Worm (Caenorhabditis elegans): ENCODE data around the gene W01B6.6.

The W01B6.6 gene

ce11 chrIV:10110870-10111269 is 30.0 kb downstream of the W01B6.6 start:
- TF ChIP-seq unc-55 (GFP tag; optimal IDR thresholded peaks at IDR 0.05), result no peak
- TF ChIP-seq lsy-2 (tag; optimal IDR thresholded peaks at IDR 0.05), result no peak
- no peak for TF ChIP-seq unc-62 (GFP tag; optimal IDR thresholded peaks at IDR 0.05)
- no peak for TF ChIP-seq nhr-237 (tag; optimal IDR thresholded peaks at IDR 0.05)

DNA sequence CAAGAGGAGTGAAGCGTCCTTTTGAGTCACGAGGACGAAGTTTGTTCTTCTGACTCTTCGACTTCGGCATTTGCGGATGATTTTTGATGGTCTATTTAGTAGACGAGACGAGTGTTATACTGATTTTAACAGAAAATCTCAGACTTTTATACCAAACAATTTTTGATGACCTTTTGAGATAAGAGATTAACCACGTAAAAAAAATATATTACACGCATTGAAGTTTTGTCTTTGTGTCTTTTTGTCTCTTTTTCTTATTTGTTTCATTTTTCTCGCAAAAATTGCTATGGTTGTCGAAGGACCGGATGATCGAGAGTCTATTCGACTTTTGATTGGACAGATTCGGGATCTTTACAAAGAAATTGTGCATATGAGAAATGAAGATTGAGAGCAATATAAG is 30.5 kb downstream of the W01B6.6 start, which contains the start of gene spch-1:
TSS of gene spch-1 (minus strand) at position 101 of the 400 bp plus-strand sequence.
- TF ChIP-seq mdl-1 (tag; optimal IDR thresholded peaks at IDR 0.05), result no peak
- no peak for TF ChIP-seq lin-13 (GFP tag; optimal IDR thresholded peaks at IDR 0.05)
- TF ChIP-seq nhr-6 (tag; optimal IDR thresholded peaks at IDR 0.05), result no peak
- TF ChIP-seq egl-27 (tag; optimal IDR thresholded peaks at IDR 0.05), result no peak
- no peak for TF ChIP-seq Y55F3AM.14 (GFP tag; optimal IDR thresholded peaks at IDR 0.05)
- TF ChIP-seq R02D3.7 (tag; optimal IDR thresholded peaks at IDR 0.05), result no peak
- no peak for TF ChIP-seq ztf-1 (GFP tag; conservative IDR thresholded peaks at IDR 0.05)
- no peak for TF ChIP-seq sma-3 (GFP tag; optimal IDR thresholded peaks at IDR 0.05)
- no peak for TF ChIP-seq nhr-10 (tag; optimal IDR thresholded peaks at IDR 0.05)
- TF ChIP-seq blmp-1 (tag; optimal IDR thresholded peaks at IDR 0.05; ENCODE audit: insufficient read depth), result no peak
- no peak for TF ChIP-seq peb-1 (tag; optimal IDR thresholded peaks at IDR 0.05)
- TF ChIP-seq ZK546.5 (tag; optimal IDR thresholded peaks at IDR 0.05), result no peak
- no peak for TF ChIP-seq C34F6.9 (tag; optimal IDR thresholded peaks at IDR 0.05)
- TF ChIP-seq nhr-21 (tag; optimal IDR thresholded peaks at IDR 0.05), result no peak
- TF ChIP-seq lin-11 (tag; optimal IDR thresholded peaks at IDR 0.05), result no peak

ce11 chrIV:10112570-10112969 is 31.7 kb downstream of the W01B6.6 start, which contains the start of gene nsph-3.2:
Gene nsph-3.2, plus strand, starts transcription at chrIV:10112870.
- no peak for TF ChIP-seq ceh-16 (tag; optimal IDR thresholded peaks at IDR 0.05)
- TF ChIP-seq nhr-11 (tag; optimal IDR thresholded peaks at IDR 0.05), result no peak
- TF ChIP-seq egl-27 (tag; optimal IDR thresholded peaks at IDR 0.05), result no peak
- TF ChIP-seq nhr-237 (tag; optimal IDR thresholded peaks at IDR 0.05), result no peak
- TF ChIP-seq fos-1 (tag; optimal IDR thresholded peaks at IDR 0.05), result no peak
- no peak for TF ChIP-seq snpc-4 (tag; optimal IDR thresholded peaks at IDR 0.05)
- TF ChIP-seq mbf-1 (tag; optimal IDR thresholded peaks at IDR 0.05), result no peak
- no peak for TF ChIP-seq mab-5 (tag; optimal IDR thresholded peaks at IDR 0.05)
- no peak for TF ChIP-seq nhr-77 (tag; optimal IDR thresholded peaks at IDR 0.05)
- no peak for TF ChIP-seq ztf-11 (tag; optimal IDR thresholded peaks at IDR 0.05)
- no peak for TF ChIP-seq ztf-1 (GFP tag; conservative IDR thresholded peaks at IDR 0.05)

DNA sequence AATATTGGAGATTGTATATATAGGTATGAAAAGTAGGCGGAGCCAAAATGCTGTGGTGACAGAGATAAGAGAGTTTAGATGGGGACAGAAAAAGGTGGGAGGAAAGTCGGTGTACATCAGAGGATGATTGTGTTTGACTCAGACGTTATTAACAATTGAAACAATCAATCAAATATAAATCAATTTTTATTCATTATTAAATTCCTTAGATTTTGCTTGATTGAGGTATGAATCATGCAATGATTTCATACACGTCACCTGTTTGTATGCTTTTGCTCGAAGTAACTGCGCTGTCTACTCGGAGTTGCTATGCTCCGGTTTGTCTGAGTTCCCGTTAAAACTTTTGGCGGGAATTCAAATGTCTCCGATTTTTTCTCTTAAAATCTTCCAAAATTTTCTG is 34.2 kb downstream of the W01B6.6 start, which contains the start of gene C04G2.10:
TSS of gene C04G2.10 (plus strand) at position 301 of the 400 bp plus-strand sequence.
- no peak for TF ChIP-seq nhr-25 (tag; optimal IDR thresholded peaks at IDR 0.05)
- no peak for TF ChIP-seq sem-4 (tag; optimal IDR thresholded peaks at IDR 0.05)
- no peak for TF ChIP-seq lin-11 (tag; optimal IDR thresholded peaks at IDR 0.05)
- TF ChIP-seq aly-2 (tag; optimal IDR thresholded peaks at IDR 0.05), result no peak
- no peak for TF ChIP-seq sma-3 (GFP tag; optimal IDR thresholded peaks at IDR 0.05)
- TF ChIP-seq unc-62 (GFP tag; optimal IDR thresholded peaks at IDR 0.05), result no peak
- TF ChIP-seq zag-1 (tag; optimal IDR thresholded peaks at IDR 0.05), result no peak
- no peak for TF ChIP-seq lin-39 (tag; optimal IDR thresholded peaks at IDR 0.05)
- TF ChIP-seq mab-5 (tag; optimal IDR thresholded peaks at IDR 0.05), result no peak
- TF ChIP-seq unc-55 (GFP tag; optimal IDR thresholded peaks at IDR 0.05), result no peak
- TF ChIP-seq R02D3.7 (tag; optimal IDR thresholded peaks at IDR 0.05), result no peak
- no peak for TF ChIP-seq nhr-10 (tag; optimal IDR thresholded peaks at IDR 0.05)
- no peak for TF ChIP-seq alr-1 (tag; optimal IDR thresholded peaks at IDR 0.05)

DNA sequence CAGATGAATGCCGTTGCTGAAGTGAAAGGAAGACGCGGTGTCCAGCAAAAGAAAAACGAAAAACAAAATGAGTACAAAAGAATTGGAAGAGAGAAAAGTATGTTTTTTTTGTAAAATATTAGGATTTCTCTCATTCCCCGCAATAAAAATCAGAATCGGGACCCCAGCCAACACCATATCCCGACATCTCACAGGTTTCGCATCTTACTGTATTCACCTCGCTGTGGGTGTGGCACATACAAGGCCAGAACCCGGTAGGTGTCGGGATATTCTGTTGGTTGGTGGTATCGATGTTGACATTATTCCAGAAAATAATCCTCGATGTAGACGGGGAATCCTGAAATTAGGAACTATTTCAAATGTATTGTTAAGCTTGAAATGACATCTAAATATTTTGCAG is 35.8 kb downstream of the W01B6.6 start:
- TF ChIP-seq unc-62 (GFP tag; optimal IDR thresholded peaks at IDR 0.05) (no peak), nhr-129 (tag; optimal IDR thresholded peaks at IDR 0.05) (no peak), nhr-6 (tag; optimal IDR thresholded peaks at IDR 0.05) (no peak), nhr-10 (tag; optimal IDR thresholded peaks at IDR 0.05) (no peak), nhr-21 (tag; optimal IDR thresholded peaks at IDR 0.05) (no peak), skn-1 (tag; optimal IDR thresholded peaks at IDR 0.05) (no peak), mab-5 (tag; optimal IDR thresholded peaks at IDR 0.05) (no peak), fos-1 (tag; optimal IDR thresholded peaks at IDR 0.05) (no peak), zag-1 (tag; optimal IDR thresholded peaks at IDR 0.05) (no peak), nhr-12 (tag; optimal IDR thresholded peaks at IDR 0.05) (no peak), sma-3 (GFP tag; optimal IDR thresholded peaks at IDR 0.05) (no peak), blmp-1 (tag; optimal IDR thresholded peaks at IDR 0.05; ENCODE audit: insufficient read depth) (no peak), egl-27 (tag; optimal IDR thresholded peaks at IDR 0.05) (no peak), aly-2 (tag; optimal IDR thresholded peaks at IDR 0.05) (no peak), ztf-11 (tag; optimal IDR thresholded peaks at IDR 0.05) (no peak), elt-1 (tag; optimal IDR thresholded peaks at IDR 0.05) (no peak)

Data from whole organism, L2 larva.